In genomic region chr3R:19147511-19148239, dm6 we compare ENCODE assay signal across 1 fruit fly cellular context.
A peak's percentile ranks its signal among the peaks of the same experiment; 100 is the strongest.
TF ChIP-seq lines count a peak whose summit lies in the region.

Gene Ppcs, minus strand, starts transcription at chr3R:19147910.

TF ChIP-seq in whole organism, embryonic, 481 proteins besides CTCF, POLR2A, EP300 and RAD21 (continued from another document):
- TF ChIP-seq esg (GFP tag; conservative IDR thresholded peaks at IDR 0.05; lab: Robert Waterston, UW) (no peak), Atf-2 (GFP tag; optimal IDR thresholded peaks at IDR 0.05; lab: Kevin White, UChicago) (peak; percentile 54), run (tag; optimal IDR thresholded peaks at IDR 0.05; lab: Kevin White, UChicago) (no peak), CG42726 (GFP tag; IDR thresholded peaks at IDR 0.05; lab: Robert Waterston, UW; ENCODE audit: partially characterized antibody) (peak; percentile 56), Chrac-16 (GFP tag; optimal IDR thresholded peaks at IDR 0.05; lab: Kevin White, UChicago) (peak; percentile 54), fd64A (GFP tag; optimal IDR thresholded peaks at IDR 0.05; lab: Kevin White, UChicago) (no peak), Bgb (GFP tag; IDR thresholded peaks at IDR 0.05; lab: Robert Waterston, UW; ENCODE audit: partially characterized antibody) (peak; percentile 57), Opbp (GFP tag; IDR thresholded peaks at IDR 0.05; lab: Robert Waterston, UW; ENCODE audit: partially characterized antibody) (peak; percentile 99), ab (GFP tag; optimal IDR thresholded peaks at IDR 0.05; lab: Kevin White, UChicago) (no peak), luna (GFP tag; optimal IDR thresholded peaks at IDR 0.05; lab: Kevin White, UChicago) (peak; percentile 38), stc (GFP tag; IDR thresholded peaks at IDR 0.05; lab: Robert Waterston, UW) (no peak), CG8478 (optimal IDR thresholded peaks at IDR 0.05; lab: Kevin White, UChicago) (no peak), rib (GFP tag; IDR thresholded peaks at IDR 0.05; lab: Robert Waterston, UW) (peak; percentile 64; the same call in 1 of the 2 replicates), CG32772 (GFP tag; IDR thresholded peaks at IDR 0.05; lab: Robert Waterston, UW) (peak; percentile 72), trh (GFP tag; optimal IDR thresholded peaks at IDR 0.05; lab: Kevin White, UChicago) (no peak), phol (tag; optimal IDR thresholded peaks at IDR 0.05; lab: Kevin White, UChicago) (peak; percentile 73), CG34376 (GFP tag; optimal IDR thresholded peaks at IDR 0.05; lab: Kevin White, UChicago) (peak; percentile 85), CG4328 (GFP tag; optimal IDR thresholded peaks at IDR 0.05; lab: Kevin White, UChicago) (peak; percentile 69), schlank (tag; optimal IDR thresholded peaks at IDR 0.05; lab: Kevin White, UChicago) (no peak), CG6654 (GFP tag; optimal IDR thresholded peaks at IDR 0.05; lab: Kevin White, UChicago) (no peak), CG3163 (GFP tag; optimal IDR thresholded peaks at IDR 0.05; lab: Kevin White, UChicago) (peak; percentile 57), CG14710 (tag; optimal IDR thresholded peaks at IDR 0.05; lab: Kevin White, UChicago) (peak; percentile 80), CG4404 (GFP tag; IDR thresholded peaks at IDR 0.05; lab: Robert Waterston, UW) (no peak; the same call in 1 of the 2 replicates), CG11696 (GFP tag; IDR thresholded peaks at IDR 0.05; lab: Robert Waterston, UW) (0 out of 2 replicates have a peak, but pooled peaks have one; percentile 32), aop (GFP tag; IDR thresholded peaks at IDR 0.05; lab: Robert Waterston, UW) (no peak), CG16863 (GFP tag; optimal IDR thresholded peaks at IDR 0.05; lab: Kevin White, UChicago) (peak; percentile 69), CG8388 (GFP tag; optimal IDR thresholded peaks at IDR 0.05; lab: Kevin White, UChicago) (peak; percentile 19), MTF-1 (GFP tag; optimal IDR thresholded peaks at IDR 0.05; lab: Kevin White, UChicago; ENCODE audit: borderline replicate concordance) (peak; percentile 35), Hey (tag; optimal IDR thresholded peaks at IDR 0.05; lab: Kevin White, UChicago) (peak; percentile 86), B-H1 (GFP tag; IDR thresholded peaks at IDR 0.05; lab: Robert Waterston, UW) (no peak; the same call in 2 of the 3 replicates), Lhr (GFP tag; optimal IDR thresholded peaks at IDR 0.05; lab: Kevin White, UChicago) (peak; percentile 69), CG17328 (GFP tag; IDR thresholded peaks at IDR 0.05; lab: Robert Waterston, UW) (0 out of 2 replicates have a peak, but pooled peaks have one; percentile 28), pan (optimal IDR thresholded peaks at IDR 0.05; lab: Kevin White, UChicago) (no peak), pan (GFP tag; optimal IDR thresholded peaks at IDR 0.05 in 1 of 2, IDR thresholded peaks at IDR 0.05 in 1 of 2) (peak in 1 of 2 experiments; percentile 40), lola (GFP tag; optimal IDR thresholded peaks at IDR 0.05; lab: Kevin White, UChicago) (peak in 1 of 3 experiments; percentile 50), CG12219 (GFP tag; optimal IDR thresholded peaks at IDR 0.05; lab: Kevin White, UChicago) (peak; percentile 28), hth (optimal IDR thresholded peaks at IDR 0.05; lab: Kevin White, UChicago) (no peak), PHDP (tag; optimal IDR thresholded peaks at IDR 0.05; lab: Kevin White, UChicago) (peak; percentile 2), fd96Cb (tag; optimal IDR thresholded peaks at IDR 0.05; lab: Kevin White, UChicago) (peak; percentile 30), CG1602 (GFP tag; optimal IDR thresholded peaks at IDR 0.05; lab: Kevin White, UChicago) (peak; percentile 36), Tbp (GFP tag; optimal IDR thresholded peaks at IDR 0.05; lab: Kevin White, UChicago) (no peak), Ets65A (GFP tag; lab: Kevin White, UChicago) (peak; percentile 93), CG15696 (tag; optimal IDR thresholded peaks at IDR 0.05; lab: Kevin White, UChicago) (peak; percentile 17), CG6765 (GFP tag; optimal IDR thresholded peaks at IDR 0.05; lab: Kevin White, UChicago) (peak; percentile 4), sug (tag; optimal IDR thresholded peaks at IDR 0.05; lab: Kevin White, UChicago) (peak; percentile 75), usp (GFP tag; optimal IDR thresholded peaks at IDR 0.05; lab: Kevin White, UChicago) (no peak), zen2 (GFP tag; IDR thresholded peaks at IDR 0.05; lab: Robert Waterston, UW; ENCODE audit: partially characterized antibody) (peak; percentile 62; the same call in 2 of the 3 replicates), Sry-δ (GFP tag; optimal IDR thresholded peaks at IDR 0.05; lab: Kevin White, UChicago) (peak; percentile 56), ara (GFP tag; IDR thresholded peaks at IDR 0.05; lab: Robert Waterston, UW) (no peak), CG17568 (GFP tag; optimal IDR thresholded peaks at IDR 0.05; lab: Kevin White, UChicago) (no peak), corto (GFP tag; optimal IDR thresholded peaks at IDR 0.05; lab: Kevin White, UChicago) (no peak), Meics (GFP tag; optimal IDR thresholded peaks at IDR 0.05; lab: Kevin White, UChicago) (peak; percentile 59), CG7786 (GFP tag; optimal IDR thresholded peaks at IDR 0.05; lab: Kevin White, UChicago) (peak; percentile 65), gt (GFP tag; IDR thresholded peaks at IDR 0.05; lab: Robert Waterston, UW) (no peak), Fer1 (GFP tag; optimal IDR thresholded peaks at IDR 0.05; lab: Kevin White, UChicago) (peak; percentile 51), wek (GFP tag; optimal IDR thresholded peaks at IDR 0.05; lab: Kevin White, UChicago) (peak; percentile 18), Ssrp (tag; optimal IDR thresholded peaks at IDR 0.05; lab: Kevin White, UChicago) (peak; percentile 11), CrebB (tag; optimal IDR thresholded peaks at IDR 0.05; lab: Kevin White, UChicago) (no peak), Mad (GFP tag; optimal IDR thresholded peaks at IDR 0.05; lab: Kevin White, UChicago) (peak; percentile 4), nerfin-1 (tag; optimal IDR thresholded peaks at IDR 0.05; lab: Kevin White, UChicago) (peak; percentile 62), dpn (GFP tag; optimal IDR thresholded peaks at IDR 0.05; lab: Kevin White, UChicago) (peak; percentile 35 to 76), CG14441 (GFP tag; IDR thresholded peaks at IDR 0.05; lab: Robert Waterston, UW) (no peak), CG2116 (GFP tag; optimal IDR thresholded peaks at IDR 0.05; lab: Kevin White, UChicago) (peak; percentile 69), CG1233 (GFP tag; optimal IDR thresholded peaks at IDR 0.05; lab: Kevin White, UChicago) (peak; percentile 74), CG17186 (GFP tag; optimal IDR thresholded peaks at IDR 0.05; lab: Kevin White, UChicago) (peak; percentile 83), CG8944 (GFP tag; optimal IDR thresholded peaks at IDR 0.05; lab: Kevin White, UChicago) (peak; percentile 65), Sin3A (optimal IDR thresholded peaks at IDR 0.05; lab: Kevin White, UChicago) (peak; percentile 78), pb (GFP tag; optimal IDR thresholded peaks at IDR 0.05; lab: Kevin White, UChicago) (peak; percentile 68), ssp (GFP tag; IDR thresholded peaks at IDR 0.05; lab: Robert Waterston, UW) (0 out of 2 replicates have a peak, but pooled peaks have one; percentile 17), Mes4 (GFP tag; optimal IDR thresholded peaks at IDR 0.05; lab: Kevin White, UChicago) (peak; percentile 47), psq (GFP tag; optimal IDR thresholded peaks at IDR 0.05; lab: Kevin White, UChicago) (no peak), ind (GFP tag; optimal IDR thresholded peaks at IDR 0.05; lab: Kevin White, UChicago) (peak; percentile 66), Sry-β (GFP tag; optimal IDR thresholded peaks at IDR 0.05; lab: Kevin White, UChicago) (peak; percentile 51), NK7.1 (GFP tag; optimal IDR thresholded peaks at IDR 0.05; lab: Kevin White, UChicago) (peak; percentile 50), crol (GFP tag; IDR thresholded peaks at IDR 0.05; lab: Robert Waterston, UW) (peak; percentile 100), CG10274 (GFP tag; optimal IDR thresholded peaks at IDR 0.05; lab: Kevin White, UChicago) (peak; percentile 34), CG10366 (GFP tag; IDR thresholded peaks at IDR 0.05; lab: Robert Waterston, UW) (no peak), Spps (tag; optimal IDR thresholded peaks at IDR 0.05; lab: Kevin White, UChicago) (no peak), CG31365 (tag; optimal IDR thresholded peaks at IDR 0.05; lab: Kevin White, UChicago) (peak; percentile 12), sd (tag; optimal IDR thresholded peaks at IDR 0.05; lab: Kevin White, UChicago) (peak; percentile 51), MESR4 (GFP tag; optimal IDR thresholded peaks at IDR 0.05; lab: Kevin White, UChicago) (peak; percentile 61), kay (GFP tag; optimal IDR thresholded peaks at IDR 0.05; lab: Kevin White, UChicago) (peak; percentile 62), cg (GFP tag; optimal IDR thresholded peaks at IDR 0.05; lab: Kevin White, UChicago) (no peak), TFAM (GFP tag; optimal IDR thresholded peaks at IDR 0.05; lab: Kevin White, UChicago) (no peak), CG13296 (GFP tag; optimal IDR thresholded peaks at IDR 0.05; lab: Kevin White, UChicago) (peak; percentile 73), CG5180 (GFP tag; optimal IDR thresholded peaks at IDR 0.05; lab: Kevin White, UChicago) (peak; percentile 30), gem (tag; optimal IDR thresholded peaks at IDR 0.05; lab: Kevin White, UChicago) (peak; percentile 47), Bdp1 (GFP tag; optimal IDR thresholded peaks at IDR 0.05; lab: Kevin White, UChicago) (peak; percentile 19), Ravus (GFP tag; IDR thresholded peaks at IDR 0.05; lab: Robert Waterston, UW) (no peak), CG12659 (GFP tag; optimal IDR thresholded peaks at IDR 0.05; lab: Kevin White, UChicago) (peak; percentile 88), NFAT (GFP tag; IDR thresholded peaks at IDR 0.05; lab: Robert Waterston, UW) (0 out of 2 replicates have a peak, but pooled peaks have one; percentile 2), exex (tag; optimal IDR thresholded peaks at IDR 0.05; lab: Kevin White, UChicago) (peak; percentile 57), Hr39 (optimal IDR thresholded peaks at IDR 0.05; lab: Kevin White, UChicago) (no peak), ham (GFP tag; IDR thresholded peaks at IDR 0.05; lab: Robert Waterston, UW) (no peak), CG5245 (GFP tag; optimal IDR thresholded peaks at IDR 0.05; lab: Kevin White, UChicago) (no peak), B-H2 (GFP tag; optimal IDR thresholded peaks at IDR 0.05; lab: Kevin White, UChicago) (peak; percentile 70), Rx (GFP tag; IDR thresholded peaks at IDR 0.05; lab: Robert Waterston, UW) (0 out of 2 replicates have a peak, but pooled peaks have one; percentile 4), sob (GFP tag; IDR thresholded peaks at IDR 0.05; lab: Robert Waterston, UW) (peak; percentile 80), CG11093 (GFP tag; IDR thresholded peaks at IDR 0.05; lab: Robert Waterston, UW) (no peak), eyg (GFP tag; optimal IDR thresholded peaks at IDR 0.05; lab: Kevin White, UChicago) (peak; percentile 69), dmrt99B (tag; optimal IDR thresholded peaks at IDR 0.05; lab: Kevin White, UChicago) (peak; percentile 25), cato (GFP tag; optimal IDR thresholded peaks at IDR 0.05; lab: Kevin White, UChicago; ENCODE audit: borderline replicate concordance) (peak; percentile 39), E2f1 (GFP tag; IDR thresholded peaks at IDR 0.05; lab: Robert Waterston, UW) (no peak), H2.0 (GFP tag; IDR thresholded peaks at IDR 0.05; lab: Robert Waterston, UW) (no peak), CG12391 (tag; optimal IDR thresholded peaks at IDR 0.05; lab: Kevin White, UChicago) (peak; percentile 54), fu2 (GFP tag; optimal IDR thresholded peaks at IDR 0.05; lab: Kevin White, UChicago) (peak; percentile 73), Vsx1 (GFP tag; optimal IDR thresholded peaks at IDR 0.05; lab: Kevin White, UChicago) (peak; percentile 17), CG10462 (GFP tag; optimal IDR thresholded peaks at IDR 0.05; lab: Kevin White, UChicago) (no peak), hbn (GFP tag; IDR thresholded peaks at IDR 0.05; lab: Robert Waterston, UW; ENCODE audit: partially characterized antibody) (peak; percentile 49; the same call in 1 of the 2 replicates), CG12071 (GFP tag; optimal IDR thresholded peaks at IDR 0.05; lab: Kevin White, UChicago) (peak; percentile 19), H15 (GFP tag; IDR thresholded peaks at IDR 0.05; lab: Robert Waterston, UW) (no peak), NC2α (GFP tag; optimal IDR thresholded peaks at IDR 0.05; lab: Kevin White, UChicago) (peak; percentile 25), Poxn (GFP tag; IDR thresholded peaks at IDR 0.05; lab: Robert Waterston, UW) (no peak), CG6791 (GFP tag; IDR thresholded peaks at IDR 0.05; lab: Robert Waterston, UW; ENCODE audit: partially characterized antibody) (no peak)
